Fruit fly (Drosophila melanogaster) whole organism, embryonic: ENCODE data around the gene CG15333.

Experiments
- Blimp-1 ChIP-seq: fragments of 200-800 bp; sonication (Bioruptor generic); optimal IDR thresholded peaks from 3 replicates; lab custom pipeline; 2018; ENCODE audit warnings: missing biosample characterization, missing genetic modification characterization, mild to moderate bottlenecking, moderate library complexity, missing genetic modification reagents
- CG12744 ChIP-seq: fragments of 200-800 bp; sonication (Bioruptor generic); optimal IDR thresholded peaks from 2 replicates; lab custom pipeline; 2016; ENCODE audit warnings: missing biosample characterization, missing genetic modification characterization
- CG13424 ChIP-seq: fragments of 200-800 bp; sonication (Bioruptor generic); optimal IDR thresholded peaks from 2 replicates; lab custom pipeline; 2019; ENCODE audit warnings: missing biosample characterization, mild to moderate bottlenecking, missing genetic modification characterization, moderate library complexity
- CG13894 ChIP-seq: fragments of 200-800 bp; sonication (Bioruptor generic); optimal IDR thresholded peaks from 3 replicates; lab custom pipeline; 2018; ENCODE audit warnings: missing biosample characterization, mild to moderate bottlenecking, missing genetic modification characterization, moderate library complexity
- CG14441 ChIP-seq: fragments of 200-800 bp; sonication (Bioruptor generic); IDR thresholded peaks from 2 replicates; pipeline ENCODE4 v1.3.6; 2022; ENCODE audit warnings: missing biosample characterization, missing genetic modification characterization
- CG15696 ChIP-seq: fragments of 200-800 bp; sonication (Bioruptor generic); optimal IDR thresholded peaks from 2 replicates; lab custom pipeline; 2019; ENCODE audit warnings: missing biosample characterization, mild to moderate bottlenecking, missing genetic modification characterization, moderate library complexity
- CG17568 ChIP-seq: fragments of 200-800 bp; sonication (Bioruptor generic); optimal IDR thresholded peaks from 2 replicates; lab custom pipeline; 2018; ENCODE audit warnings: missing biosample characterization, mild to moderate bottlenecking, missing genetic modification characterization, moderate library complexity
- CG17802 ChIP-seq: fragments of 200-800 bp; sonication (Bioruptor generic); optimal IDR thresholded peaks from 2 replicates; lab custom pipeline; 2018; ENCODE audit warnings: missing biosample characterization, mild to moderate bottlenecking, missing genetic modification characterization, moderate library complexity
- CG2678 ChIP-seq: fragments of 200-800 bp; sonication (Bioruptor generic); optimal IDR thresholded peaks from 3 replicates; lab custom pipeline; 2019; ENCODE audit warnings: missing biosample characterization, mild to moderate bottlenecking, missing genetic modification characterization, moderate library complexity
- CG2875 ChIP-seq: fragments of 200-800 bp; sonication (Bioruptor generic); optimal IDR thresholded peaks from 2 replicates; lab custom pipeline; 2017; ENCODE audit warnings: missing biosample characterization, mild to moderate bottlenecking, missing genetic modification characterization, missing genetic modification reagents
- CG31365 ChIP-seq: fragments of 200-800 bp; sonication (Bioruptor generic); optimal IDR thresholded peaks from 2 replicates; lab custom pipeline; 2018; ENCODE audit warnings: missing biosample characterization, mild to moderate bottlenecking, missing genetic modification characterization
- CG6689 ChIP-seq: fragments of 200-800 bp; sonication (Bioruptor generic); IDR thresholded peaks from 2 replicates; pipeline ENCODE4 v1.3.6; 2022; ENCODE audit warnings: missing biosample characterization, missing genetic modification characterization
- CG7271 ChIP-seq: fragments of 200-800 bp; sonication (Bioruptor generic); optimal IDR thresholded peaks from 2 replicates; lab custom pipeline; 2018; ENCODE audit warnings: missing biosample characterization, mild to moderate bottlenecking, missing genetic modification characterization, moderate library complexity
- CG9876 ChIP-seq: fragments of 200-800 bp; sonication (Bioruptor generic); optimal IDR thresholded peaks from 2 replicates; lab custom pipeline; 2016; ENCODE audit warnings: missing biosample characterization, missing genetic modification characterization
- CG9932 ChIP-seq: fragments of 200-800 bp; sonication (Bioruptor generic); IDR thresholded peaks from 2 replicates; pipeline ENCODE4 v1.3.6; 2022; ENCODE audit warnings: missing biosample characterization, missing genetic modification characterization
- Chrac-16 ChIP-seq: fragments of 200-800 bp; sonication (Bioruptor generic); optimal IDR thresholded peaks from 3 replicates; lab custom pipeline; 2016; ENCODE audit warnings: missing biosample characterization, missing genetic modification characterization
- Dad ChIP-seq: fragments of 200-800 bp; sonication (Bioruptor generic); optimal IDR thresholded peaks from 3 replicates; lab custom pipeline; 2016; ENCODE audit warnings: missing biosample characterization, missing genetic modification characterization
- Dek ChIP-seq: fragments of 200-800 bp; sonication (Bioruptor generic); optimal IDR thresholded peaks from 3 replicates; lab custom pipeline; 2019; ENCODE audit warnings: missing biosample characterization, mild to moderate bottlenecking, missing genetic modification characterization, moderate library complexity
- Dfd ChIP-seq, 2 experiments: fragments of >200 bp; optimal IDR thresholded peaks; 2 replicates each; lab custom pipeline; 2017; ENCODE audit warnings: missing biosample characterization in 2 of 2, missing genetic modification characterization in 2 of 2
- Drgx ChIP-seq: fragments of 200-800 bp; sonication (Bioruptor generic); IDR thresholded peaks from 2 replicates; pipeline ENCODE4 v1.3.6; 2022; ENCODE audit warnings: missing biosample characterization, missing genetic modification characterization
- GATAe ChIP-seq: fragments of 200-800 bp; sonication (Bioruptor generic); conservative IDR thresholded peaks from 2 replicates; pipeline ENCODE4 v1.3.6; 2022; ENCODE audit warnings: missing biosample characterization, missing genetic modification characterization
- Gug ChIP-seq: fragments of 200-800 bp; sonication (Bioruptor generic); IDR thresholded peaks from 4 replicates; pipeline ENCODE4 v1.3.6; 2022; ENCODE audit warnings: missing biosample characterization, missing genetic modification characterization
- Hey ChIP-seq: fragments of 200-800 bp; sonication (Bioruptor generic); optimal IDR thresholded peaks from 3 replicates; lab custom pipeline; 2018; ENCODE audit warnings: missing biosample characterization, mild to moderate bottlenecking, missing genetic modification characterization
- MBD-R2 ChIP-seq: fragments of 200-800 bp; sonication (Bioruptor generic); IDR thresholded peaks from 2 replicates; pipeline ENCODE4 v1.3.6; 2022; ENCODE audit warnings: missing biosample characterization, missing genetic modification characterization
- MTF-1 ChIP-seq: fragments of 200-800 bp; sonication (Bioruptor generic); optimal IDR thresholded peaks from 2 replicates; lab custom pipeline; 2018; ENCODE audit warnings: missing biosample characterization, mild to moderate bottlenecking, missing genetic modification characterization, borderline replicate concordance
- Myb ChIP-seq: fragments of 200-800 bp; sonication (Bioruptor generic); optimal IDR thresholded peaks from 2 replicates; lab custom pipeline; 2016; ENCODE audit warnings: missing biosample characterization, missing genetic modification characterization
- NK7.1 ChIP-seq: fragments of 200-800 bp; sonication (Bioruptor generic); optimal IDR thresholded peaks from 3 replicates; lab custom pipeline; 2016; ENCODE audit warnings: missing biosample characterization, missing genetic modification characterization
- Opbp ChIP-seq: fragments of 200-800 bp; sonication (Bioruptor generic); IDR thresholded peaks from 3 replicates; pipeline ENCODE4 v1.3.6; 2022; ENCODE audit warnings: missing biosample characterization, missing genetic modification characterization; ENCODE audit not compliant: partially characterized antibody
- Sin3A ChIP-seq: fragments of >200 bp; optimal IDR thresholded peaks from 2 replicates; lab custom pipeline; 2018
- Sox102F ChIP-seq: fragments of 200-800 bp; sonication (Bioruptor generic); optimal IDR thresholded peaks from 2 replicates; lab custom pipeline; 2018; ENCODE audit warnings: missing biosample characterization, mild to moderate bottlenecking, missing genetic modification characterization, moderate library complexity
- Sry-β ChIP-seq: fragments of 200-800 bp; sonication (Bioruptor generic); optimal IDR thresholded peaks from 2 replicates; lab custom pipeline; 2018; ENCODE audit warnings: missing biosample characterization, mild to moderate bottlenecking, missing genetic modification characterization, moderate library complexity
- Sry-δ ChIP-seq: fragments of 200-800 bp; sonication (Bioruptor generic); optimal IDR thresholded peaks from 2 replicates; lab custom pipeline; 2016; ENCODE audit warnings: missing biosample characterization, missing genetic modification characterization
- Trl ChIP-seq, 3 experiments: fragments of >200 bp in 2 of 3; fragments of 200-800 bp in 1 of 3; sonication (Bioruptor generic) in 1 of 3; optimal IDR thresholded peaks; 2 replicates in 1 of 3; 3 replicates in 2 of 3; lab custom pipeline; 2016 to 2017; ENCODE audit warnings: missing biosample characterization in 1 of 3, missing genetic modification characterization in 1 of 3
- dpn ChIP-seq, 2 experiments: fragments of 200-800 bp; sonication (Bioruptor generic); optimal IDR thresholded peaks; 3 replicates each; lab custom pipeline; 2016; ENCODE audit warnings: missing biosample characterization in 2 of 2, missing genetic modification characterization in 2 of 2
- eyg ChIP-seq: fragments of 200-800 bp; sonication (Bioruptor generic); optimal IDR thresholded peaks from 3 replicates; lab custom pipeline; 2016; ENCODE audit warnings: missing biosample characterization, missing genetic modification characterization
- fd64A ChIP-seq: fragments of 200-800 bp; sonication (Bioruptor generic); optimal IDR thresholded peaks from 3 replicates; lab custom pipeline; 2018; ENCODE audit warnings: missing biosample characterization, mild to moderate bottlenecking, missing genetic modification characterization
- fd96Cb ChIP-seq: fragments of 200-800 bp; sonication (Bioruptor generic); optimal IDR thresholded peaks from 2 replicates; lab custom pipeline; 2018; ENCODE audit warnings: missing biosample characterization, mild to moderate bottlenecking, missing genetic modification characterization, moderate library complexity
- hkb ChIP-seq, 2 experiments: fragments of 200-800 bp in 1 of 2; fragments of >200 bp in 1 of 2; sonication (Bioruptor generic) in 1 of 2; IDR thresholded peaks in 1 of 2; optimal IDR thresholded peaks in 1 of 2; 2 replicates each; pipeline versions ENCODE4 v1.3.6 to Lab custom; 2017 to 2022; ENCODE audit warnings: missing biosample characterization in 1 of 2, missing genetic modification characterization in 1 of 2
- kah ChIP-seq: fragments of 200-800 bp; sonication (Bioruptor generic); optimal IDR thresholded peaks from 2 replicates; lab custom pipeline; 2018; ENCODE audit warnings: missing biosample characterization, mild to moderate bottlenecking, missing genetic modification characterization
- mam ChIP-seq: fragments of 200-800 bp; sonication (Bioruptor generic); optimal IDR thresholded peaks from 3 replicates; lab custom pipeline; 2016; ENCODE audit warnings: missing biosample characterization, missing genetic modification characterization
- onecut ChIP-seq: fragments of 200-800 bp; sonication (Bioruptor generic); IDR thresholded peaks from 2 replicates; pipeline ENCODE4 v1.3.6; 2022; ENCODE audit warnings: missing biosample characterization, missing genetic modification characterization
- psq ChIP-seq: fragments of 200-800 bp; sonication (Bioruptor generic); optimal IDR thresholded peaks from 2 replicates; lab custom pipeline; 2017; ENCODE audit warnings: missing biosample characterization, missing genetic modification characterization
- rib ChIP-seq: fragments of 200-800 bp; sonication (Bioruptor generic); IDR thresholded peaks from 2 replicates; pipeline ENCODE4 v1.3.6; 2022; ENCODE audit warnings: missing biosample characterization, missing genetic modification characterization
- salm ChIP-seq: fragments of 200-800 bp; sonication (Bioruptor generic); optimal IDR thresholded peaks from 2 replicates; lab custom pipeline; 2018; ENCODE audit warnings: missing biosample characterization, mild to moderate bottlenecking, missing genetic modification characterization
- ssp ChIP-seq: fragments of 200-800 bp; sonication (Bioruptor generic); IDR thresholded peaks from 2 replicates; pipeline ENCODE4 v1.3.6; 2022; ENCODE audit warnings: missing biosample characterization, missing genetic modification characterization
- stwl ChIP-seq: fragments of 200-800 bp; sonication (Bioruptor generic); optimal IDR thresholded peaks from 3 replicates; lab custom pipeline; 2018; ENCODE audit warnings: missing biosample characterization, mild to moderate bottlenecking, missing genetic modification characterization, moderate library complexity
- sug ChIP-seq: fragments of 200-800 bp; optimal IDR thresholded peaks from 2 replicates; lab custom pipeline; 2019; ENCODE audit warnings: missing biosample characterization, mild to moderate bottlenecking, missing genetic modification characterization, moderate library complexity
- tx ChIP-seq: fragments of 200-800 bp; sonication (Bioruptor generic); optimal IDR thresholded peaks from 2 replicates; lab custom pipeline; 2016; ENCODE audit warnings: missing biosample characterization, missing genetic modification characterization
- vfl ChIP-seq: fragments of 200-800 bp; sonication (Bioruptor generic); optimal IDR thresholded peaks from 2 replicates; lab custom pipeline; 2016; ENCODE audit warnings: missing biosample characterization, missing genetic modification characterization
- zf30C ChIP-seq: fragments of 200-800 bp; sonication (Bioruptor generic); optimal IDR thresholded peaks from 3 replicates; lab custom pipeline; 2018; ENCODE audit warnings: missing biosample characterization, mild to moderate bottlenecking, missing genetic modification characterization

CG15333 gene

DNA sequence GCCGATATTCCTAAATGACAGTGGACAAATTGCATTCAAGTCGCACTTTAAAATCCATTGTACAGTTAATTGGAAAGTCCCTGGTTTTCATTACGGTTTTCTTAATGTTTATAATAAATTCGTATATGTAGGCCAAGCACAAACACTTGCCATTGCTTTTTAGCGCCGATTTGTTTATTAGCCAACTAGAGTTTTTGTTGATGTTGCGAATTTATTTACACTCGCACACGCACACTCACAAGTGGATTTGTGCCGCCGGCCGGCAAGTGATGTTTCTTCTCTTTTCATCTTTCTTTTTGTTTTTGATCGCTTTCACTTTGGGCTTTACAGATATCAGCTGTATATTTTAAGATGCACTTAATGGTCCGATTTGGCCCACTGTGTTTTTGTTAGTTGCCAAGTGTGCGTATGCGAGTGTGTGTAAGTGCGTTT, 36.2 kb upstream of the CG15333 start (continued):
- TF ChIP-seq Sry-β (GFP tag; lab: Kevin White, UChicago) (peak; percentile 25), psq (peak; percentile 32), CG17802 (tag; lab: Kevin White, UChicago) (no peak), NK7.1 (GFP tag; lab: Kevin White, UChicago) (peak; percentile 67), GATAe (GFP tag; lab: Robert Waterston, UW) (no peak), CG13894 (tag; lab: Kevin White, UChicago) (peak; percentile 4), CG17568 (GFP tag; lab: Kevin White, UChicago) (peak; percentile 37), CG31365 (tag; lab: Kevin White, UChicago) (no peak), Sry-δ (GFP tag; lab: Kevin White, UChicago) (no peak), eyg (GFP tag; lab: Kevin White, UChicago) (peak; percentile 52), Opbp (GFP tag; lab: Robert Waterston, UW) (no peak), vfl (peak; percentile 41), Drgx (GFP tag; lab: Robert Waterston, UW) (peak; percentile 47; the same call in 1 of the 2 replicates), ssp (GFP tag; lab: Robert Waterston, UW) (peak; percentile 46), Myb (GFP tag; lab: Kevin White, UChicago) (peak; percentile 59), zf30C (GFP tag; lab: Kevin White, UChicago) (no peak), Sin3A (lab: Kevin White, UChicago) (no peak), Trl (optimal IDR thresholded peaks at IDR 0.05; lab: Kevin White, UChicago) (no peak), Trl (GFP tag; optimal IDR thresholded peaks at IDR 0.05; lab: Kevin White, UChicago) (peak; percentile 70), Chrac-16 (GFP tag; lab: Kevin White, UChicago) (peak; percentile 45), CG12744 (GFP tag; lab: Kevin White, UChicago) (peak; percentile 59), CG14441 (GFP tag; lab: Robert Waterston, UW) (peak; percentile 65), CG13424 (tag; lab: Kevin White, UChicago) (peak; percentile 81), CG15696 (peak; percentile 67), CG9932 (GFP tag; lab: Robert Waterston, UW) (peak; percentile 64), Hey (tag; lab: Kevin White, UChicago) (no peak), MTF-1 (peak; percentile 33), mam (GFP tag; lab: Kevin White, UChicago) (peak; percentile 77), Gug (GFP tag; lab: Robert Waterston, UW) (peak; percentile 43; the same call in 2 of the 4 replicates), tx (peak; percentile 66), CG2875 (peak; percentile 29), MBD-R2 (GFP tag; lab: Robert Waterston, UW) (0 out of 2 replicates have a peak, but pooled peaks have one; percentile 31), dpn (GFP tag; optimal IDR thresholded peaks at IDR 0.05; lab: Kevin White, UChicago) (peak; percentile 63 to 88), sug (tag; lab: Kevin White, UChicago) (peak; percentile 60), CG9876 (GFP tag; lab: Kevin White, UChicago) (peak; percentile 68), salm (peak; percentile 49), kah (GFP tag; lab: Kevin White, UChicago) (peak; percentile 7), CG6689 (peak; percentile 67), rib (GFP tag; lab: Robert Waterston, UW) (no peak), Sox102F (GFP tag; lab: Kevin White, UChicago) (peak; percentile 67), Blimp-1 (peak; percentile 55), Dad (peak; percentile 40), Dek (tag; lab: Kevin White, UChicago) (peak; percentile 66), stwl (no peak), onecut (GFP tag; lab: Robert Waterston, UW) (peak; percentile 27; the same call in 1 of the 2 replicates), hkb (optimal IDR thresholded peaks at IDR 0.05; lab: Kevin White, UChicago) (no peak), hkb (GFP tag; IDR thresholded peaks at IDR 0.05; lab: Robert Waterston, UW) (peak; percentile 60; the same call in 1 of the 2 replicates), Dfd (GFP tag; optimal IDR thresholded peaks at IDR 0.05; lab: Kevin White, UChicago) (no peak), CG2678 (peak; percentile 86), fd96Cb (peak; percentile 77), fd64A (GFP tag; lab: Kevin White, UChicago) (no peak), CG7271 (no peak)
